Worm (Caenorhabditis elegans): Measurements from ENCODE around the gene idpp-13.

DNA sequence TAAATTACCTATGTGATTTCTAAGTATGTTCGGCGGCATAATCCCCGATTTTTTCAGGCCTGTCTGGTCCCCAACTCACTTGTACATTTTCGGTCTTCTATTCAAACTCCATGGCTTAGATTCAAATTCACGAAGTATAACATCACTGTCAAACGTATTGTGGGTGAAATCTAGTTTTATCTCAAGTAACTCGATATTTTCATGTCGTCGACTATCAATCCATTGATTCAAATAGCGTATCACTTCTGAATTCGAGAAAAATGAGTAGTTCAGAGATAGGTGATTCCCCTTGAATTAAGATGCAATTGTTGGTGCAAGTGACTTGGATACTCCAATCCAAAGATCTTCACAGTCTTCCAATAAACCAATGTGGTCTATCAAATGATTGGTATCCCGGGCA lies 47.8 kb upstream of the idpp-13 start:
- TF ChIP-seq him-1 (tag; optimal IDR thresholded peaks at IDR 0.05) (no peak), W03F9.2 (tag; optimal IDR thresholded peaks at IDR 0.05) (no peak), dao-5 (tag; optimal IDR thresholded peaks at IDR 0.05) (no peak)
